Worm (Caenorhabditis elegans): ENCODE results near the gene let-653.

ce11 chrIV:11913295-11913940, 28.0 kb downstream of the let-653 start:
- TF ChIP-seq elt-3 (tag; optimal IDR thresholded peaks at IDR 0.05), result no peak
- no peak for TF ChIP-seq mls-2 (tag; optimal IDR thresholded peaks at IDR 0.05)
- no peak for TF ChIP-seq mep-1 (tag; optimal IDR thresholded peaks at IDR 0.05)
- TF ChIP-seq nhr-76 (tag; optimal IDR thresholded peaks at IDR 0.05), result no peak
- TF ChIP-seq pha-4 (tag; optimal IDR thresholded peaks at IDR 0.05), result no peak
- no peak for TF ChIP-seq nhr-12 (tag; optimal IDR thresholded peaks at IDR 0.05)
- TF ChIP-seq ces-1 (GFP tag; optimal IDR thresholded peaks at IDR 0.05), result no peak
- no peak for TF ChIP-seq elt-1 (tag; optimal IDR thresholded peaks at IDR 0.05; ENCODE audit: borderline replicate concordance, insufficient read depth)
- no peak for TF ChIP-seq lin-13 (tag; optimal IDR thresholded peaks at IDR 0.05)
- TF ChIP-seq unc-120 (tag; optimal IDR thresholded peaks at IDR 0.05; ENCODE audit: poor library complexity, severe bottlenecking), result no peak
- no peak for TF ChIP-seq unc-62 (GFP tag; optimal IDR thresholded peaks at IDR 0.05)
- no peak for TF ChIP-seq lsy-2 (tag; optimal IDR thresholded peaks at IDR 0.05)
- no peak for TF ChIP-seq nhr-28 (tag; optimal IDR thresholded peaks at IDR 0.05)
